Fruit fly (Drosophila melanogaster): Measurements from ENCODE around the gene CG9727.
A peak's percentile ranks its signal among the peaks of the same experiment; 100 is the strongest.

Gene CG9727

DNA sequence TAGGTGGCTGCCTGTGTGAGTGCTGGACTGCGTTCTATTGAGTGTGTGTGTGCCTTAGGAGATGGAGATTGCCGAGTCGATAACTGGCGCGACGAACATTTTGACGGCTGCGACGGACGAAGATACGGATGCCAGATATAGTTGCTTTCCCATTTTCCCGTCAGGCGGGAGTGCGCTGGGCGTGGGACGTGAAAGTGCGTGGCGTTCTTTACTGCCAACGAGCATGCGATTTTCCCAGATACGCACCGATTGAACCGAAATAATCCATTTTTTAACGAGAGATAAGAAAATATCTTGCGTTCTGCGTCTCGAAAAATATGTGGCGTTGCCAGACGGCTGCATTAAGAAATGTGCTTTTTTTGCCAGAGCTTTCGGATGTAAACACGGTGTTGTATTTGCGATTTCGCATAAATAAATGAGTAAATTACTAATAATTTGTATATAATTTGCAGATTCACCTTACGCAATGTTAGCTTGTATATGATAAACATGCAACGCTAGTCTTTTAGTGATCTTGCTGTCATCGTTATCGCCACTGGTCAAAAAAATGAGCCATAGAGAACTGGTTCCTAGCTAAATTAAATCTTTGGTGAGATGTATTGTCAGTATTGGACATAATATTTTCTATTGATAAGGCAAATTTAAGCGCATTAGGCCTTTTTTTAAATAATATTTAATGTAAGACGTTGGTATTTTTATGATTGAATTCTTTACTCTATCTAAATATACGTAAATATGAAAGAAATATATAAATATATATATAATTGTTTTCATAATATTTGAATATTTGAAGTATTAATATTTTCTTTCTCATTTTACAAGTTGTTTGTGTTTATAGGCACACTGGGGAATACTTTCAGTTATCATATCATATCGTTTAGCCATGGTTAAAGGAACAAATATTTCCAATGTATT is at the start of gene CG9727:
Gene CG9727 (minus strand): TSS at position 537 of the 915 bp plus-strand sequence.
- TF ChIP-seq CG8478 (optimal IDR thresholded peaks at IDR 0.05), result no peak
- TF ChIP-seq CTCF (optimal IDR thresholded peaks at IDR 0.05), result no peak

- TF ChIP-seq CTCF (optimal IDR thresholded peaks at IDR 0.05) (no peak), CG8478 (optimal IDR thresholded peaks at IDR 0.05) (no peak)
Observed at dm6 chr3R:6504408-6504807, 47.9 kb upstream of the CG9727 start.

dm6 chr3R:6495938-6496337 is 39.5 kb upstream of the CG9727 start:
- TF ChIP-seq CG8478 (optimal IDR thresholded peaks at IDR 0.05), result no peak
- no peak for TF ChIP-seq CTCF (optimal IDR thresholded peaks at IDR 0.05)

- TF ChIP-seq CG8478 (optimal IDR thresholded peaks at IDR 0.05) (no peak), CTCF (optimal IDR thresholded peaks at IDR 0.05) (no peak)
Observed at dm6 chr3R:6481740-6482443, 25.4 kb upstream of the CG9727 start.

DNA sequence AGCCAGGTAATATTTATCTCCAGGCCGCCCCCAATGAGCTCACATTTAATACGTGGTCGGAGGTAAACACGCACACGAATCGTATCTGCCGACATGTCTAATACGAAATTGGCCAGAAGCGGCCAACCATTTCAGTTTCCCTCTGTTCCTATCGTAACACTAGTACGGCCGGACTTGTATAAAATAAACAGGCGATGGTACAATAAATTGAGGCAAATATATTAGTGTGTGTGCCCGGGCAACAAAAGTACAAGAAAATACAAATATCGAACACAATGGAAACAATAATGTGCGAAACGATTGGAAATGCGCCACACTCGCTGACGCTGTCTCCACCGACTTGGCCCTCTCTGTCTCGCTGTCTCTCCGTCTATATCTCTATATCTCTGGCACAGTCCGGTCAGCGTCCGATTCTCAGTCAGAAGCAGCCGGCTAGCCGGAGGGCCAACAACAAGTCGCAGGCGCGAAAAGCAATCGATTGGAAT is 21.4 kb upstream of the CG9727 start, which contains the start of gene CG15186:
Gene CG15186 (plus strand): TSS at position 435 of the 485 bp plus-strand sequence.
- TF ChIP-seq CTCF (optimal IDR thresholded peaks at IDR 0.05) (no peak), CG8478 (optimal IDR thresholded peaks at IDR 0.05) (no peak)

DNA sequence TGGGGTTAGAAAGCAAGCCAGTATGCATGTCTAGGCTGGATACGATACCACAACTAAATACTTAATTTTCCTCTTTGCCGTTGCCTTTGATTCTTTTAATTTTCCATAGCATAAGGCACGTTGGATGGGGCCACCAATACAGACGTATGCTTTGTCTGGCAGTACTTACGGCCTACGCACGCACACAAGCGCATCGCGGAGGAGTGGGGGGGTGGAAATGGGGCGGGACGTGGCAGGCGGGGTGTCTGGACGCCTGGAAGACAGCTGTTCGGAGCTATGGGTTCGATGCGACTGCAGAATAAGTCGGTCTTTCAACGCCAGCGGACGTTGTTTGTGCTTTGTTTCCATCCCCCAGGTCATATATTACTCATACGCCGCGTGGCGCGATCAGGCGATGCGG is 20.0 kb upstream of the CG9727 start:
- TF ChIP-seq CG8478 (optimal IDR thresholded peaks at IDR 0.05), result no peak
- no peak for TF ChIP-seq CTCF (optimal IDR thresholded peaks at IDR 0.05)

DNA sequence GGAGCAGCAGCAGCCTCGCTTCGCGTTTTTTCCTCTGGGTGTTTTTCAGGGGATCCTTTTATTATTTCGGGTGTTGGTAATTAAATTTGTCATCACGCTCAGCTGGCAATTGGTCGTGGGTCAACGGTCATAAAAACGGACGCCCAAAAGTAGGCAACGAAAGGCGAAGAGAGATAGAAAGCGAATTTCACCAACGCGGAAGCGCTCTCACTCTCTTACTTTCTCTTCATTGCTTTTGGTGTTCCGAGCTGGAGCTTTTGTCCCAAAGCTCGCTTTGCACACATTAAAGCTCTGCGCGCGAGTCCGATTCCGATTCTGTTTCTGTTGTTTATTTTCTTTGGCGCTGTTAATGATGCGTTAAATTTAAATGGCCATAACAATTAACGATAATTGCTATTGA is 18.0 kb upstream of the CG9727 start:
- TF ChIP-seq CG8478 (optimal IDR thresholded peaks at IDR 0.05), result no peak
- no peak for TF ChIP-seq CTCF (optimal IDR thresholded peaks at IDR 0.05)

- TF ChIP-seq CTCF (optimal IDR thresholded peaks at IDR 0.05) (no peak), CG8478 (optimal IDR thresholded peaks at IDR 0.05) (no peak)
Observed at dm6 chr3R:6468351-6468685, 11.8 kb upstream of the CG9727 start, which contains the start of gene Neurochondrin. TSS of gene Neurochondrin (plus strand) at chr3R:6468437.

dm6 chr3R:6467646-6468350 is 11.3 kb upstream of the CG9727 start:
- TF ChIP-seq CG8478 (optimal IDR thresholded peaks at IDR 0.05), result no peak

dm6 chr3R:6462978-6463377 is 6.5 kb upstream of the CG9727 start:
- TF ChIP-seq CTCF (optimal IDR thresholded peaks at IDR 0.05) (no peak), CG8478 (optimal IDR thresholded peaks at IDR 0.05) (no peak)

DNA sequence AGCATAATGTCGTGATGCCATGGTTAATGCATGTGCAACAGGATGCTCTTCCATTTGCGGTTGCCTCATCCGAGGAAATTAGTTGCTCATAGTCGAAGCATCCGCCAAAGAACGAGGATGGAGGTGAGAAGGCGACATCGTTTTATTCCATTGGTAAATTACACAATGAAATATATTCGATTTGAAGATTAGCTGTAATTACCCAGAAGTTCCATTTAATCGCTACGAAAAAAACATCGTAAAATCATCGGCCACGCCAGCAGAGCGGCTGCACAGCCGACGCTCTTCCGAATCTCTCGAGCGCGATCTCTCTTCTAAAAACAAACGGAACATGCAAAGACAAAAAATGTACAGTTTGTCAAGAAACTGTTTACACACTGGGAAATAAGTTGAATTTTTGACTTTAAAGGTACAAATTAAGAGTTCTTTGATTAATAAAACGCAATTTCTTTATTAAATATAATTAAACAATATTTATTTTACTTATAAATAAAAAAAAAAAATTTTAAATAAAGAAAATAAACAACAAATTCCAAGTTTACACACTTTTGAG is 4.2 kb upstream of the CG9727 start:
- TF ChIP-seq CTCF (optimal IDR thresholded peaks at IDR 0.05), result no peak
- TF ChIP-seq CG8478 (optimal IDR thresholded peaks at IDR 0.05), result no peak

- TF ChIP-seq CTCF (optimal IDR thresholded peaks at IDR 0.05), result peak in 1 of 2 experiments; percentile 6
- no peak for TF ChIP-seq CG8478 (optimal IDR thresholded peaks at IDR 0.05)
Observed at dm6 chr3R:6457055-6457391, 547 bp upstream of the CG9727 start, which contains the start of gene Zif. TSS of gene Zif (plus strand) at chr3R:6457088.

dm6 chr3R:6436643-6437042 is 19.8 kb downstream of the CG9727 start:
- TF ChIP-seq CTCF (optimal IDR thresholded peaks at IDR 0.05), result no peak
- no peak for TF ChIP-seq CG8478 (optimal IDR thresholded peaks at IDR 0.05)

- TF ChIP-seq CG8478 (optimal IDR thresholded peaks at IDR 0.05), result no peak
- no peak for TF ChIP-seq CTCF (optimal IDR thresholded peaks at IDR 0.05)
Observed at dm6 chr3R:6435761-6436318, 20.6 kb downstream of the CG9727 start.

DNA sequence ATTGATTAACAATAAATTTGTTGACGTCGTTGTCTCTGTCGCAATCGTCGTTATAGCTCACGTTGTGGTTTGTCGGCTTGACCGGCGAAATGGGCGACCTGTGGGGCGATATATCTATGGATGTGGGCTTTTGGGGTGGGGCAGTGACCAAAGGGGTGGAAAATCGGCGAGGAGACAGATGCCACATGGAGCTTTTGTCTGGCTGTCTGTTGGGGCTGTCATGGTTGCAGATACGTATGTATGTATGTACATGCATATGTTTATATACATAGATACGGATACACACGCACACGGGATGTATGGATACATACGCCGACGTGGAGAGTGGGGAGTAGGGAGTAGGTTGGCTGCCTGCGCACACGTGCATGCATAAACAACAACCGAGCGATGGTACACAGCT is 21.3 kb downstream of the CG9727 start:
- TF ChIP-seq CG8478 (optimal IDR thresholded peaks at IDR 0.05), result no peak
- no peak for TF ChIP-seq CTCF (optimal IDR thresholded peaks at IDR 0.05)
